Worm (Caenorhabditis elegans) whole organism, L4 larva: Measurements from ENCODE around the gene clec-256.

Source experiments
- Y75B8A.6 ChIP-seq: fragments of 200-800 bp; sonication (Bioruptor generic); IDR thresholded peaks from 2 replicates; pipeline ENCODE4 v1.3.6; 2022; ENCODE audit warnings: missing genetic modification reagents, missing genetic modification characterization, missing compliant biosample characterization
- aha-1 ChIP-seq: fragments of 150-350 bp; peaks from one replicate; lab custom pipeline; 2014; ENCODE audit warnings: missing biosample characterization, missing genetic modification characterization
- ceh-28 ChIP-seq: fragments of 150-350 bp; optimal IDR thresholded peaks from 2 replicates; lab custom pipeline; 2014; ENCODE audit warnings: missing biosample characterization, missing genetic modification reagents, missing genetic modification characterization
- fkh-10 ChIP-seq: fragments of 150-350 bp; optimal IDR thresholded peaks from 2 replicates; lab custom pipeline; 2014; ENCODE audit warnings: missing biosample characterization, missing genetic modification reagents, missing genetic modification characterization
- lim-7 ChIP-seq: fragments of 200-800 bp; sonication (Bioruptor generic); IDR thresholded peaks from 2 replicates; pipeline ENCODE4 v1.3.6; 2022; ENCODE audit warnings: missing genetic modification characterization, missing compliant biosample characterization
- mes-2 ChIP-seq: sonication (generic microtip); optimal IDR thresholded peaks from 2 replicates; lab custom pipeline; 2016; ENCODE audit warnings: missing genotype, mild to moderate bottlenecking, missing genetic modification characterization, missing compliant biosample characterization; ENCODE audit not compliant: poor library complexity, severe bottlenecking
- nhr-10 ChIP-seq: fragments of 150-350 bp; optimal IDR thresholded peaks from 2 replicates; lab custom pipeline; 2014; ENCODE audit warnings: missing biosample characterization, missing genetic modification characterization
- nhr-11 ChIP-seq: fragments of 150-350 bp; optimal IDR thresholded peaks from 2 replicates; lab custom pipeline; 2014; ENCODE audit warnings: missing biosample characterization, missing genetic modification characterization
- nhr-25 ChIP-seq: sonication (generic microtip); optimal IDR thresholded peaks from 2 replicates; lab custom pipeline; 2017; ENCODE audit warnings: missing genetic modification characterization, mild to moderate bottlenecking, missing compliant biosample characterization, antibody characterized with exemption, moderate library complexity, borderline replicate concordance; ENCODE audit not compliant: insufficient read depth
- nhr-6 ChIP-seq: fragments of 150-350 bp; optimal IDR thresholded peaks from 2 replicates; lab custom pipeline; 2014; ENCODE audit warnings: missing biosample characterization, missing genetic modification characterization
- php-3 ChIP-seq: fragments of 200-800 bp; sonication (Bioruptor generic); IDR thresholded peaks from 2 replicates; pipeline ENCODE4 v1.3.6; 2022; ENCODE audit warnings: missing genetic modification reagents, missing genetic modification characterization, missing compliant biosample characterization
- pqm-1 ChIP-seq: sonication (generic microtip); optimal IDR thresholded peaks from 2 replicates; lab custom pipeline; 2017; ENCODE audit warnings: missing biosample characterization, missing genetic modification characterization
- zag-1 ChIP-seq: fragments of 150-350 bp; optimal IDR thresholded peaks from 2 replicates; lab custom pipeline; 2014; ENCODE audit warnings: missing biosample characterization, missing genetic modification characterization
- zip-11 ChIP-seq: fragments of 200-800 bp; sonication (Bioruptor generic); IDR thresholded peaks from 2 replicates; pipeline ENCODE4 v1.3.6; 2022; ENCODE audit warnings: missing genetic modification characterization, missing compliant biosample characterization

DNA sequence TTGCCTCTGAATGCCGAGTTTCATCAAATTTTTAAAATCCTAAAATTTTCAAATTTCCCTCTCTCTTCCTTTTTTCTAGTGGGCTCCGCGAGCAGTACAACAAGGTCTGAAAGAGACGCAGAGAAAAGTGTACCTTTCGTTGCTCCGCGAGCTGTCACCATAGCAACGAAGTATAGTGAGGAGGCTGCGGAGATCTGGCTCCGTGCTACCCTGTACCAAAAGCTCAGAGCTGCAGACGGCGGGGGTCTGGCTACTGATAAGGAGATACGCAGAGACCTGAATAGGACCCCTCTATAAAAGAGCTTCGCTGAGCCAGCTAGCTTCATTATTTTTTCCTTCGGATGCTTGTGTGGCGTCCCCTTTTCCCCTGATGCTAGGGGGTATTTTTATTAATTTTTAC, 12.0 kb downstream of the clec-256 start, which contains the start of gene Y17D7B.10:
- no peak for TF ChIP-seq nhr-6
- TF ChIP-seq lim-7 (GFP tag; lab: Robert Waterston, UW), result no peak
- no peak for TF ChIP-seq aha-1 (tag; lab: Kevin White, UChicago)
- TF ChIP-seq pqm-1 (tag; lab: Kevin White, UChicago), result no peak
- no peak for TF ChIP-seq nhr-11 (tag; lab: Kevin White, UChicago)
- TF ChIP-seq zag-1, result no peak
- no peak for TF ChIP-seq nhr-25 (tag; lab: Kevin White, UChicago)
- TF ChIP-seq ceh-28 (tag; lab: Kevin White, UChicago), result no peak
- no peak for TF ChIP-seq mes-2 (tag; lab: Kevin White, UChicago)
- no peak for TF ChIP-seq nhr-10 (tag; lab: Kevin White, UChicago)
- no peak for TF ChIP-seq fkh-10 (GFP tag; lab: Kevin White, UChicago)
- TF ChIP-seq zip-11 (GFP tag; lab: Robert Waterston, UW), result no peak
- no peak for TF ChIP-seq php-3 (GFP tag; lab: Robert Waterston, UW)
- no peak for TF ChIP-seq Y75B8A.6 (GFP tag; lab: Robert Waterston, UW)
